Fruit fly (Drosophila melanogaster): ENCODE measurements around the gene fzr.

- TF ChIP-seq Crg-1 (GFP tag; optimal IDR thresholded peaks at IDR 0.05) = no peak
- no peak for TF ChIP-seq CG11617 (GFP tag; optimal IDR thresholded peaks at IDR 0.05)
- peak; percentile 8 for TF ChIP-seq bab1 (GFP tag; optimal IDR thresholded peaks at IDR 0.05)
- TF ChIP-seq kay (GFP tag; ENCODE audit: borderline replicate concordance) = no peak
These were observed 23.6 kb upstream of the fzr start for dm6 chrX:4702804-4703414.

All from whole organism, adult.